Worm (Caenorhabditis elegans) whole organism, mixed stage, embryonic: ENCODE data around the gene daf-5.
"Not testable (repeated sequence)": the region's sequence is repeated elsewhere in the genome, so short reads cannot be mapped to it uniquely, and the experiment has no call there.

Experiments used
- bed-3 ChIP-seq: fragments of 200-800 bp; sonication (Bioruptor generic); optimal IDR thresholded peaks from 3 replicates; lab custom pipeline; 2018; ENCODE audit warnings: mild to moderate bottlenecking, missing genetic modification characterization, moderate library complexity, missing compliant biosample characterization
- ceh-39 ChIP-seq: fragments of 150-350 bp; optimal IDR thresholded peaks from 2 replicates; lab custom pipeline; 2014; ENCODE audit warnings: missing biosample characterization, missing genetic modification characterization
- ces-1 ChIP-seq: fragments of 150-350 bp; optimal IDR thresholded peaks from 2 replicates; lab custom pipeline; 2014; ENCODE audit warnings: missing biosample characterization, missing genetic modification reagents, missing genetic modification characterization
- lin-32 ChIP-seq: fragments of 200-800 bp; sonication (Bioruptor generic); optimal IDR thresholded peaks from 2 replicates; lab custom pipeline; 2018; ENCODE audit warnings: mild to moderate bottlenecking, missing genetic modification characterization, missing compliant biosample characterization
- nhr-12 ChIP-seq: fragments of 150-350 bp; optimal IDR thresholded peaks from 2 replicates; lab custom pipeline; 2014; ENCODE audit warnings: missing biosample characterization, missing genetic modification characterization
- nhr-237 ChIP-seq: fragments of 150-350 bp; optimal IDR thresholded peaks from 2 replicates; lab custom pipeline; 2014; ENCODE audit warnings: missing biosample characterization, missing genetic modification characterization
- nhr-28 ChIP-seq: fragments of 150-350 bp; optimal IDR thresholded peaks from 2 replicates; lab custom pipeline; 2014; ENCODE audit warnings: missing biosample characterization, missing genetic modification characterization
- nhr-76 ChIP-seq: sonication (generic microtip); optimal IDR thresholded peaks from 2 replicates; lab custom pipeline; 2017; ENCODE audit warnings: missing biosample characterization, missing genetic modification characterization
- sptf-1 ChIP-seq: sonication (generic microtip); optimal IDR thresholded peaks from 2 replicates; lab custom pipeline; 2017; ENCODE audit warnings: mild to moderate bottlenecking, missing genetic modification characterization, moderate library complexity, missing compliant biosample characterization
- unc-120 ChIP-seq: sonication (generic microtip); optimal IDR thresholded peaks from 2 replicates; lab custom pipeline; 2017; ENCODE audit warnings: missing genetic modification characterization, missing compliant biosample characterization; ENCODE audit not compliant: poor library complexity, severe bottlenecking
- unc-39 ChIP-seq: fragments of 150-350 bp; optimal IDR thresholded peaks from 2 replicates; lab custom pipeline; 2014; ENCODE audit warnings: missing biosample characterization, missing genetic modification characterization
- unc-62 ChIP-seq: fragments of 150-350 bp; optimal IDR thresholded peaks from 2 replicates; lab custom pipeline; 2014; ENCODE audit warnings: missing biosample characterization, missing genetic modification reagents, missing genetic modification characterization
- ztf-11 ChIP-seq: fragments of 150-350 bp; optimal IDR thresholded peaks from 2 replicates; lab custom pipeline; 2014; ENCODE audit warnings: missing biosample characterization, missing genetic modification characterization

DNA sequence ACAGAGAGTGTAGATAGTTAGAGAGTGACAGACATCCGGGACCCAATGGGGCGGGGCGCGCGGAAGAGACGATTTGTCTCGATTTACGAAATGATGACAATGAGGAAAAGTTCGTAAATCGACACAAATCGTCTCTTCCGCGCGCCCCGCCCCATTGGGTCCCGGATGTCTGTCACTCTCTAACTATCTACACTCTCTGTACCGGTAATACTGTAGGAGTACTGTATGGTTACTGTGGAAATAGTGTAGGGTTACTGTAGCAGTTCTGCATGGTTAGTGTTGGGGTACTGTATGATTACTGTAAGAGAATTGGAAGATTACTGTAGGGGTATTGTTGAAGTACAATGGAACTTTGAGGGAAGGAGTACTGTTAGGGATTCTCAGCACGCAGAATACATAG, 30.9 kb downstream of the daf-5 start, which contains the start of gene F01D5.10:
- not testable (repeated sequence) for TF ChIP-seq ces-1 (GFP tag; lab: Kevin White, UChicago); ztf-11 (tag; lab: Kevin White, UChicago); unc-62 (GFP tag; lab: Kevin White, UChicago); ceh-39 (tag; lab: Kevin White, UChicago); nhr-28 (tag; lab: Kevin White, UChicago); unc-39; bed-3; nhr-76 (tag; lab: Kevin White, UChicago); nhr-12; lin-32 (GFP tag; lab: Kevin White, UChicago); nhr-237 (tag; lab: Kevin White, UChicago); sptf-1 (tag; lab: Kevin White, UChicago); unc-120 (tag; lab: Kevin White, UChicago)
